Fruit fly (Drosophila melanogaster) whole organism, embryonic: ENCODE data around the gene PGRP-LE.

Experiments used
- Asciz ChIP-seq: fragments of 200-800 bp; sonication (Bioruptor generic); optimal IDR thresholded peaks from 2 replicates; lab custom pipeline; 2017; ENCODE audit warnings: missing biosample characterization, mild to moderate bottlenecking, missing genetic modification characterization, missing genetic modification reagents
- Bdp1 ChIP-seq: fragments of 200-800 bp; sonication (Bioruptor generic); optimal IDR thresholded peaks from 3 replicates; lab custom pipeline; 2016; ENCODE audit warnings: missing biosample characterization, missing genetic modification characterization
- C15 ChIP-seq: fragments of 200-800 bp; sonication (Bioruptor generic); IDR thresholded peaks from 3 replicates; pipeline ENCODE4 v1.3.6; 2022; ENCODE audit warnings: missing biosample characterization, missing genetic modification characterization
- CG10147 ChIP-seq: fragments of 200-800 bp; sonication (Bioruptor generic); optimal IDR thresholded peaks from 2 replicates; lab custom pipeline; 2019; ENCODE audit warnings: missing biosample characterization, mild to moderate bottlenecking, missing genetic modification characterization, moderate library complexity
- CG10543 ChIP-seq: fragments of 200-800 bp; sonication (Bioruptor generic); optimal IDR thresholded peaks from 3 replicates; lab custom pipeline; 2017; ENCODE audit warnings: missing biosample characterization, mild to moderate bottlenecking, missing genetic modification characterization, moderate library complexity
- CG10654 ChIP-seq: fragments of 200-800 bp; sonication (Bioruptor generic); optimal IDR thresholded peaks from 2 replicates; lab custom pipeline; 2016; ENCODE audit warnings: missing biosample characterization, missing genetic modification characterization
- CG12391 ChIP-seq: fragments of 200-800 bp; sonication (Bioruptor generic); optimal IDR thresholded peaks from 3 replicates; lab custom pipeline; 2018; ENCODE audit warnings: missing biosample characterization, mild to moderate bottlenecking, missing genetic modification characterization, moderate library complexity
- CG13424 ChIP-seq: fragments of 200-800 bp; sonication (Bioruptor generic); optimal IDR thresholded peaks from 2 replicates; lab custom pipeline; 2019; ENCODE audit warnings: missing biosample characterization, mild to moderate bottlenecking, missing genetic modification characterization, moderate library complexity
- CG13894 ChIP-seq: fragments of 200-800 bp; sonication (Bioruptor generic); optimal IDR thresholded peaks from 3 replicates; lab custom pipeline; 2018; ENCODE audit warnings: missing biosample characterization, mild to moderate bottlenecking, missing genetic modification characterization, moderate library complexity
- CG14050 ChIP-seq: fragments of 200-800 bp; sonication (Bioruptor generic); IDR thresholded peaks from 3 replicates; pipeline ENCODE4 v1.3.6; 2022; ENCODE audit warnings: missing biosample characterization, missing genetic modification characterization
- CG15269 ChIP-seq: fragments of 200-800 bp; sonication (Bioruptor generic); optimal IDR thresholded peaks from 2 replicates; lab custom pipeline; 2018; ENCODE audit warnings: missing biosample characterization, mild to moderate bottlenecking, missing genetic modification characterization, moderate library complexity
- CG15514 ChIP-seq: fragments of 200-800 bp; sonication (Bioruptor generic); optimal IDR thresholded peaks from 3 replicates; lab custom pipeline; 2017; ENCODE audit warnings: missing biosample characterization, missing genetic modification characterization, mild to moderate bottlenecking, moderate library complexity, missing genetic modification reagents
- CG17361 ChIP-seq: fragments of 200-800 bp; sonication (Bioruptor generic); IDR thresholded peaks from 3 replicates; pipeline ENCODE4 v1.3.6; 2022; ENCODE audit warnings: missing biosample characterization, missing genetic modification characterization
- CG33557 ChIP-seq: fragments of 200-800 bp; sonication (Bioruptor generic); optimal IDR thresholded peaks from 2 replicates; lab custom pipeline; 2019; ENCODE audit warnings: missing biosample characterization, mild to moderate bottlenecking, missing genetic modification characterization, moderate library complexity
- CG34376 ChIP-seq: fragments of 200-800 bp; sonication (Bioruptor generic); optimal IDR thresholded peaks from 2 replicates; lab custom pipeline; 2018; ENCODE audit warnings: missing biosample characterization, mild to moderate bottlenecking, missing genetic modification characterization
- CG43689 ChIP-seq: fragments of 200-800 bp; sonication (Bioruptor generic); IDR thresholded peaks from 2 replicates; pipeline ENCODE4 v1.3.6; 2022; ENCODE audit warnings: missing biosample characterization, missing genetic modification characterization
- CG4617 ChIP-seq: fragments of 200-800 bp; sonication (Bioruptor generic); optimal IDR thresholded peaks from 3 replicates; lab custom pipeline; 2016; ENCODE audit warnings: missing biosample characterization, missing genetic modification characterization, borderline replicate concordance
- CG8388 ChIP-seq: fragments of 200-800 bp; sonication (Bioruptor generic); optimal IDR thresholded peaks from 2 replicates; lab custom pipeline; 2019; ENCODE audit warnings: missing biosample characterization, mild to moderate bottlenecking, missing genetic modification characterization, moderate library complexity
- E2f2 ChIP-seq: fragments of 200-800 bp; sonication (Bioruptor generic); IDR thresholded peaks from 2 replicates; pipeline ENCODE4 v1.3.6; 2022; ENCODE audit warnings: missing biosample characterization, missing genetic modification characterization
- Eip74EF ChIP-seq, 2 experiments: fragments of 200-800 bp in 1 of 2; fragments of >200 bp in 1 of 2; sonication (Bioruptor generic) in 1 of 2; optimal IDR thresholded peaks; 2 replicates each; lab custom pipeline; 2017 to 2019; ENCODE audit warnings: missing biosample characterization in 2 of 2, missing genetic modification characterization in 2 of 2, mild to moderate bottlenecking in 1 of 2, moderate library complexity in 1 of 2
- H2.0 ChIP-seq: fragments of 200-800 bp; sonication (Bioruptor generic); IDR thresholded peaks from 2 replicates; pipeline ENCODE4 v1.3.6; 2022; ENCODE audit warnings: missing biosample characterization, missing genetic modification characterization
- HLH4C ChIP-seq: fragments of 200-800 bp; sonication (Bioruptor generic); IDR thresholded peaks from 3 replicates; pipeline ENCODE4 v1.3.6; 2022; ENCODE audit warnings: missing biosample characterization, missing genetic modification characterization; ENCODE audit not compliant: partially characterized antibody
- Hr3 ChIP-seq: fragments of 200-800 bp; sonication (Bioruptor generic); optimal IDR thresholded peaks from 3 replicates; lab custom pipeline; 2016; ENCODE audit warnings: missing biosample characterization, missing genetic modification characterization
- Hr51 ChIP-seq, 2 experiments: fragments of 200-800 bp; sonication (Bioruptor generic); optimal IDR thresholded peaks; 2 replicates in 1 of 2; 3 replicates in 1 of 2; lab custom pipeline; 2016 to 2018; ENCODE audit warnings: missing biosample characterization in 2 of 2, missing genetic modification characterization in 2 of 2, mild to moderate bottlenecking in 1 of 2, moderate library complexity in 1 of 2
- Lpt ChIP-seq: fragments of >200 bp; optimal IDR thresholded peaks from 2 replicates; lab custom pipeline; 2018; ENCODE audit warnings: missing biosample characterization, missing genetic modification characterization
- PHDP ChIP-seq: fragments of 200-800 bp; sonication (Bioruptor generic); optimal IDR thresholded peaks from 3 replicates; lab custom pipeline; 2018; ENCODE audit warnings: missing biosample characterization, mild to moderate bottlenecking, missing genetic modification characterization, moderate library complexity
- Rx ChIP-seq: fragments of 200-800 bp; sonication (Bioruptor generic); IDR thresholded peaks from 2 replicates; pipeline ENCODE4 v1.3.6; 2022; ENCODE audit warnings: missing biosample characterization, missing genetic modification characterization
- Sox100B ChIP-seq: fragments of 200-800 bp; sonication (Bioruptor generic); optimal IDR thresholded peaks from 3 replicates; lab custom pipeline; 2018; ENCODE audit warnings: missing biosample characterization, mild to moderate bottlenecking, missing genetic modification characterization
- ap ChIP-seq: fragments of 200-800 bp; sonication (Bioruptor generic); IDR thresholded peaks from 2 replicates; pipeline ENCODE4 v1.3.6; 2022; ENCODE audit warnings: missing biosample characterization, missing genetic modification characterization
- ase ChIP-seq: fragments of 200-800 bp; sonication (Bioruptor generic); IDR thresholded peaks from 3 replicates; pipeline ENCODE4 v1.3.6; 2022; ENCODE audit warnings: missing biosample characterization, missing genetic modification characterization
- bbx ChIP-seq: fragments of 200-800 bp; sonication (Bioruptor generic); IDR thresholded peaks from 2 replicates; pipeline ENCODE4 v1.3.6; 2022; ENCODE audit warnings: missing biosample characterization, missing genetic modification characterization; ENCODE audit not compliant: partially characterized antibody
- bigmax ChIP-seq: fragments of 200-800 bp; sonication (Bioruptor generic); optimal IDR thresholded peaks from 2 replicates; lab custom pipeline; 2018; ENCODE audit warnings: missing biosample characterization, mild to moderate bottlenecking, missing genetic modification characterization
- br ChIP-seq: fragments of >200 bp; optimal IDR thresholded peaks from 2 replicates; lab custom pipeline; 2017
- chinmo ChIP-seq: fragments of 200-800 bp; sonication (Bioruptor generic); IDR thresholded peaks from 4 replicates; pipeline ENCODE4 v1.3.6; 2022; ENCODE audit warnings: missing biosample characterization, missing genetic modification characterization; ENCODE audit not compliant: partially characterized antibody
- chm ChIP-seq: fragments of 200-800 bp; sonication (Bioruptor generic); IDR thresholded peaks from 2 replicates; pipeline ENCODE4 v1.3.6; 2022; ENCODE audit warnings: missing biosample characterization, missing genetic modification characterization
- crc ChIP-seq: fragments of 200-800 bp; sonication (Bioruptor generic); optimal IDR thresholded peaks from 2 replicates; lab custom pipeline; 2016; ENCODE audit warnings: missing biosample characterization, missing genetic modification characterization
- crp ChIP-seq, 2 experiments: fragments of 200-800 bp; sonication (Bioruptor generic); optimal IDR thresholded peaks; 2 replicates in 1 of 2; 3 replicates in 1 of 2; lab custom pipeline; 2017; ENCODE audit warnings: missing biosample characterization in 2 of 2, missing genetic modification characterization in 2 of 2, mild to moderate bottlenecking in 1 of 2, moderate library complexity in 1 of 2
- disco-r ChIP-seq: fragments of 200-800 bp; sonication (Bioruptor generic); optimal IDR thresholded peaks from 2 replicates; lab custom pipeline; 2016; ENCODE audit warnings: missing biosample characterization, missing genetic modification characterization
- fd64A ChIP-seq: fragments of 200-800 bp; sonication (Bioruptor generic); optimal IDR thresholded peaks from 3 replicates; lab custom pipeline; 2018; ENCODE audit warnings: missing biosample characterization, mild to moderate bottlenecking, missing genetic modification characterization
- ham ChIP-seq: fragments of 200-800 bp; sonication (Bioruptor generic); IDR thresholded peaks from 2 replicates; pipeline ENCODE4 v1.3.6; 2022; ENCODE audit warnings: missing biosample characterization, missing genetic modification characterization
- lola ChIP-seq, 3 experiments: fragments of >200 bp in 2 of 3; fragments of 200-800 bp in 1 of 3; sonication (Bioruptor generic) in 1 of 3; optimal IDR thresholded peaks; 2 replicates each; lab custom pipeline; 2017 to 2019; ENCODE audit warnings: missing biosample characterization in 3 of 3, missing genetic modification characterization in 3 of 3, mild to moderate bottlenecking in 1 of 3, moderate library complexity in 1 of 3
- p53 ChIP-seq: fragments of 200-800 bp; sonication (Bioruptor generic); optimal IDR thresholded peaks from 2 replicates; lab custom pipeline; 2016; ENCODE audit warnings: missing biosample characterization, missing genetic modification characterization
- schlank ChIP-seq: fragments of 200-800 bp; sonication (Bioruptor generic); optimal IDR thresholded peaks from 2 replicates; lab custom pipeline; 2018; ENCODE audit warnings: missing biosample characterization, mild to moderate bottlenecking, missing genetic modification characterization
- sens ChIP-seq: fragments of 200-800 bp; sonication (Bioruptor generic); peaks from one replicate; lab custom pipeline; 2016; ENCODE audit warnings: missing biosample characterization, missing genetic modification characterization
- shn ChIP-seq: fragments of 200-800 bp; sonication (Bioruptor generic); optimal IDR thresholded peaks from 3 replicates; lab custom pipeline; 2016; ENCODE audit warnings: missing biosample characterization, missing genetic modification characterization
- sima ChIP-seq: fragments of 200-800 bp; sonication (Bioruptor generic); optimal IDR thresholded peaks from 2 replicates; lab custom pipeline; 2016; ENCODE audit warnings: missing biosample characterization, missing genetic modification characterization
- so ChIP-seq: fragments of 200-800 bp; sonication (Bioruptor generic); IDR thresholded peaks from 3 replicates; pipeline ENCODE4 v1.3.6; 2022; ENCODE audit warnings: missing biosample characterization, missing genetic modification characterization
- tx ChIP-seq: fragments of 200-800 bp; sonication (Bioruptor generic); optimal IDR thresholded peaks from 2 replicates; lab custom pipeline; 2016; ENCODE audit warnings: missing biosample characterization, missing genetic modification characterization
- yki ChIP-seq: fragments of >200 bp; optimal IDR thresholded peaks from 3 replicates; lab custom pipeline; 2018

PGRP-LE gene

dm6 chrX:15803764-15804563, at the start of gene PGRP-LE, which contains the start of gene sd (continued):
- TF ChIP-seq CG13894 (tag; lab: Kevin White, UChicago) (peak; percentile 11), CG8388 (GFP tag; lab: Kevin White, UChicago) (no peak), lola (GFP tag; optimal IDR thresholded peaks at IDR 0.05; lab: Kevin White, UChicago) (peak in 1 of 3 experiments; percentile 16), Rx (GFP tag; lab: Robert Waterston, UW) (no peak), disco-r (GFP tag; lab: Kevin White, UChicago) (no peak), CG33557 (GFP tag; lab: Kevin White, UChicago) (no peak), so (GFP tag; lab: Robert Waterston, UW) (no peak), Eip74EF (GFP tag; optimal IDR thresholded peaks at IDR 0.05; lab: Kevin White, UChicago) (peak in 1 of 2 experiments; percentile 14), E2f2 (GFP tag; lab: Robert Waterston, UW) (peak; percentile 81), schlank (no peak), yki (lab: Kevin White, UChicago) (peak; percentile 60), Hr51 (GFP tag; optimal IDR thresholded peaks at IDR 0.05; lab: Kevin White, UChicago) (peak in 1 of 2 experiments; percentile 5), Lpt (no peak), ap (GFP tag; lab: Robert Waterston, UW) (no peak), bbx (GFP tag; lab: Robert Waterston, UW) (no peak), CG17361 (GFP tag; lab: Robert Waterston, UW) (no peak), HLH4C (GFP tag; lab: Robert Waterston, UW) (no peak), PHDP (tag; lab: Kevin White, UChicago) (no peak), CG12391 (tag; lab: Kevin White, UChicago) (peak; percentile 18), sens (GFP tag; lab: Kevin White, UChicago) (peak; percentile 78), Bdp1 (GFP tag; lab: Kevin White, UChicago) (no peak), C15 (GFP tag; lab: Robert Waterston, UW) (no peak), bigmax (GFP tag; lab: Kevin White, UChicago) (no peak), ham (GFP tag; lab: Robert Waterston, UW) (no peak), ase (no peak), CG15514 (GFP tag; lab: Kevin White, UChicago) (peak; percentile 83), CG4617 (no peak), H2.0 (GFP tag; lab: Robert Waterston, UW) (no peak), CG10147 (GFP tag; lab: Kevin White, UChicago) (peak; percentile 8), CG10543 (GFP tag; lab: Kevin White, UChicago) (no peak), crc (GFP tag; lab: Kevin White, UChicago) (no peak), CG10654 (no peak), CG13424 (peak; percentile 2), CG43689 (GFP tag; lab: Robert Waterston, UW) (no peak), chm (GFP tag; lab: Robert Waterston, UW) (no peak), fd64A (no peak), CG15269 (tag; lab: Kevin White, UChicago) (no peak), crp (GFP tag; optimal IDR thresholded peaks at IDR 0.05; lab: Kevin White, UChicago) (peak in 1 of 2 experiments; percentile 82), Sox100B (GFP tag; lab: Kevin White, UChicago) (no peak), tx (no peak), p53 (GFP tag; lab: Kevin White, UChicago) (no peak), Asciz (GFP tag; lab: Kevin White, UChicago) (no peak), Hr3 (GFP tag; lab: Kevin White, UChicago) (no peak), br (lab: Kevin White, UChicago) (no peak), chinmo (GFP tag; lab: Robert Waterston, UW) (peak; percentile 72; the same call in 2 of the 4 replicates), CG34376 (GFP tag; lab: Kevin White, UChicago) (peak; percentile 44), CG14050 (no peak), sima (GFP tag; lab: Kevin White, UChicago) (no peak), shn (no peak)
